Fruit fly (Drosophila melanogaster) whole organism, embryonic: ENCODE data around the gene aph-1.

Experiments
- CG10274 ChIP-seq: fragments of 200-800 bp; sonication (Bioruptor generic); optimal IDR thresholded peaks from 3 replicates; lab custom pipeline; 2017; ENCODE audit warnings: missing biosample characterization, mild to moderate bottlenecking, missing genetic modification characterization
- CG11560 ChIP-seq: fragments of 200-800 bp; sonication (Bioruptor generic); IDR thresholded peaks from 3 replicates; pipeline ENCODE4 v1.3.6; 2022; ENCODE audit warnings: missing biosample characterization, missing genetic modification characterization
- CG12744 ChIP-seq: fragments of 200-800 bp; sonication (Bioruptor generic); optimal IDR thresholded peaks from 2 replicates; lab custom pipeline; 2016; ENCODE audit warnings: missing biosample characterization, missing genetic modification characterization
- CG17802 ChIP-seq: fragments of 200-800 bp; sonication (Bioruptor generic); optimal IDR thresholded peaks from 2 replicates; lab custom pipeline; 2018; ENCODE audit warnings: missing biosample characterization, mild to moderate bottlenecking, missing genetic modification characterization, moderate library complexity
- CG4617 ChIP-seq: fragments of 200-800 bp; sonication (Bioruptor generic); optimal IDR thresholded peaks from 3 replicates; lab custom pipeline; 2016; ENCODE audit warnings: missing biosample characterization, missing genetic modification characterization, borderline replicate concordance
- psq ChIP-seq: fragments of 200-800 bp; sonication (Bioruptor generic); optimal IDR thresholded peaks from 2 replicates; lab custom pipeline; 2017; ENCODE audit warnings: missing biosample characterization, missing genetic modification characterization
- ranshi ChIP-seq: fragments of 200-800 bp; sonication (Bioruptor generic); IDR thresholded peaks from 2 replicates; pipeline ENCODE4 v1.3.6; 2022; ENCODE audit warnings: missing biosample characterization, missing genetic modification characterization

dm6 chr2L:2731370-2732138, 34.5 kb upstream of the aph-1 start:
- TF ChIP-seq CG10274 (GFP tag; lab: Kevin White, UChicago), result no peak
- TF ChIP-seq ranshi (GFP tag; lab: Robert Waterston, UW), result no peak
- TF ChIP-seq CG12744 (GFP tag; lab: Kevin White, UChicago), result no peak
- TF ChIP-seq CG17802, result no peak
- no peak for TF ChIP-seq psq (GFP tag; lab: Kevin White, UChicago)
- TF ChIP-seq CG11560 (tag; lab: Robert Waterston, UW), result no peak
- no peak for TF ChIP-seq CG4617 (GFP tag; lab: Kevin White, UChicago)
